Fruit fly (Drosophila melanogaster) whole organism, wandering third instar larva: ENCODE results near the gene CG12010.
A peak's percentile ranks its signal among the peaks of the same experiment; 100 is the strongest.

ENCODE experiments used
- Abd-B ChIP-seq: fragments of >200 bp; optimal IDR thresholded peaks from 2 replicates; lab custom pipeline; 2017; ENCODE audit warnings: missing biosample characterization, missing genetic modification characterization
- CG32264 ChIP-seq: fragments of 200-800 bp; sonication (Bioruptor generic); optimal IDR thresholded peaks from 2 replicates; lab custom pipeline; 2016; ENCODE audit warnings: missing biosample characterization, missing genetic modification characterization
- CG9705 ChIP-seq: fragments of 200-800 bp; sonication (Bioruptor generic); optimal IDR thresholded peaks from 2 replicates; lab custom pipeline; 2018; ENCODE audit warnings: missing biosample characterization, mild to moderate bottlenecking, missing genetic modification characterization
- CrebA ChIP-seq: fragments of 200-800 bp; sonication (Bioruptor generic); optimal IDR thresholded peaks from 2 replicates; lab custom pipeline; 2016; ENCODE audit warnings: missing biosample characterization, mild to moderate bottlenecking, missing genetic modification characterization, borderline replicate concordance
- Dfd ChIP-seq: fragments of >200 bp; optimal IDR thresholded peaks from 2 replicates; lab custom pipeline; 2017; ENCODE audit warnings: missing biosample characterization, missing genetic modification characterization
- Dif ChIP-seq: fragments of 200-275, 200-300 bp; sonication (Bioruptor generic); optimal IDR thresholded peaks from 2 replicates; lab custom pipeline; 2018; ENCODE audit warnings: missing biosample characterization, missing genetic modification characterization; ENCODE audit not compliant: partially characterized antibody
- GATAd ChIP-seq: sonication (Bioruptor generic); optimal IDR thresholded peaks from 2 replicates; lab custom pipeline; 2016; ENCODE audit warnings: missing biosample characterization, missing genetic modification characterization
- HLH106 ChIP-seq: fragments of 200-800 bp; optimal IDR thresholded peaks from 3 replicates; lab custom pipeline; 2019; ENCODE audit warnings: missing biosample characterization, mild to moderate bottlenecking, missing genetic modification characterization, moderate library complexity
- Hnf4 ChIP-seq: fragments of 200-800 bp; sonication (Bioruptor generic); optimal IDR thresholded peaks from 2 replicates; lab custom pipeline; 2016; ENCODE audit warnings: missing biosample characterization, mild to moderate bottlenecking, missing genetic modification characterization
- Hr78 ChIP-seq: fragments of >200 bp; optimal IDR thresholded peaks from 2 replicates; lab custom pipeline; 2017; ENCODE audit warnings: missing biosample characterization, missing genetic modification characterization
- Hr83 ChIP-seq: fragments of 200-300 bp; sonication (Bioruptor generic); optimal IDR thresholded peaks from 2 replicates; lab custom pipeline; 2016; ENCODE audit warnings: missing biosample characterization, mild to moderate bottlenecking, missing genetic modification characterization, moderate library complexity; ENCODE audit not compliant: poor library complexity, severe bottlenecking
- Jra ChIP-seq: sonication (Bioruptor generic); optimal IDR thresholded peaks from 2 replicates; lab custom pipeline; 2016; ENCODE audit warnings: missing biosample characterization, missing genetic modification characterization
- Mio ChIP-seq: sonication (Bioruptor generic); optimal IDR thresholded peaks from 2 replicates; lab custom pipeline; 2016; ENCODE audit warnings: missing biosample characterization, missing genetic modification characterization
- Myc ChIP-seq: fragments of >200 bp; optimal IDR thresholded peaks from 2 replicates; lab custom pipeline; 2017
- N ChIP-seq: fragments of >200 bp; optimal IDR thresholded peaks from 2 replicates; lab custom pipeline; 2018; ENCODE audit warnings: missing biosample characterization, missing external identifiers, missing genetic modification characterization
- OdsH ChIP-seq: fragments of 200-800 bp; sonication (Bioruptor generic); optimal IDR thresholded peaks from 2 replicates; lab custom pipeline; 2016; ENCODE audit warnings: missing biosample characterization, mild to moderate bottlenecking, missing genetic modification characterization
- Rel ChIP-seq, 2 experiments: fragments of 200-800 bp; sonication (Bioruptor generic) in 1 of 2; optimal IDR thresholded peaks; 2 replicates in 1 of 2; 3 replicates in 1 of 2; lab custom pipeline; 2016 to 2019; ENCODE audit warnings: mild to moderate bottlenecking in 2 of 2, missing biosample characterization in 2 of 2, missing genetic modification characterization in 2 of 2, moderate library complexity in 1 of 2
- Sp1 ChIP-seq: fragments of 200-800 bp; sonication (Bioruptor generic); optimal IDR thresholded peaks from 3 replicates; lab custom pipeline; 2019; ENCODE audit warnings: missing biosample characterization, mild to moderate bottlenecking, missing genetic modification characterization, moderate library complexity
- Vsx2 ChIP-seq: fragments of 200-300, 225-300 bp; sonication (Bioruptor generic); optimal IDR thresholded peaks from 2 replicates; lab custom pipeline; 2018; ENCODE audit warnings: missing biosample characterization, missing genetic modification characterization; ENCODE audit not compliant: partially characterized antibody
- br ChIP-seq: fragments of 200-800 bp; sonication (Bioruptor generic); optimal IDR thresholded peaks from 2 replicates; lab custom pipeline; 2016; ENCODE audit warnings: missing biosample characterization, missing genetic modification characterization
- brk ChIP-seq: fragments of 200-800 bp; sonication (Bioruptor generic); optimal IDR thresholded peaks from 2 replicates; lab custom pipeline; 2016; ENCODE audit warnings: missing biosample characterization, mild to moderate bottlenecking, missing genetic modification characterization
- dl ChIP-seq, 2 experiments: fragments of 175-275, 200-275 bp in 1 of 2; fragments of 200-275 bp in 1 of 2; sonication (Bioruptor generic); optimal IDR thresholded peaks; lab custom pipeline; 2018; ENCODE audit warnings: mild to moderate bottlenecking in 2 of 2, missing biosample characterization in 2 of 2, missing genetic modification characterization in 2 of 2, moderate library complexity in 2 of 2; ENCODE audit not compliant: partially characterized antibody in 2 of 2, insufficient read depth in 1 of 2
- dmrt93B ChIP-seq: fragments of 200-800 bp; sonication (Bioruptor generic); optimal IDR thresholded peaks from 2 replicates; lab custom pipeline; 2018; ENCODE audit warnings: missing biosample characterization, mild to moderate bottlenecking, missing genetic modification characterization
- dsf ChIP-seq: sonication (Bioruptor generic); optimal IDR thresholded peaks from 2 replicates; lab custom pipeline; 2016; ENCODE audit warnings: missing biosample characterization, missing genetic modification characterization, borderline replicate concordance
- ey ChIP-seq: fragments of 200-800 bp; sonication (Bioruptor generic); optimal IDR thresholded peaks from 2 replicates; lab custom pipeline; 2016; ENCODE audit warnings: missing biosample characterization, missing genetic modification characterization
- foxo ChIP-seq, 2 experiments: fragments of 200-800 bp; sonication (Bioruptor generic); optimal IDR thresholded peaks; 2 replicates in 1 of 2; 3 replicates in 1 of 2; lab custom pipeline; 2016 to 2017; ENCODE audit warnings: missing biosample characterization in 2 of 2, missing genetic modification characterization in 2 of 2
- fru ChIP-seq: fragments of 200-800 bp; sonication (Bioruptor generic); optimal IDR thresholded peaks from 3 replicates; lab custom pipeline; 2016; ENCODE audit warnings: missing biosample characterization, mild to moderate bottlenecking, missing genetic modification characterization
- h ChIP-seq: fragments of 200-800 bp; sonication (Bioruptor generic); optimal IDR thresholded peaks from 3 replicates; lab custom pipeline; 2016; ENCODE audit warnings: missing biosample characterization, mild to moderate bottlenecking, missing genetic modification characterization
- jim ChIP-seq: fragments of 175-275, 200-325 bp; sonication (Bioruptor generic); optimal IDR thresholded peaks from 2 replicates; lab custom pipeline; 2016; ENCODE audit warnings: missing biosample characterization, mild to moderate bottlenecking, missing genetic modification characterization
- lola ChIP-seq: fragments of >200 bp; optimal IDR thresholded peaks from 2 replicates; lab custom pipeline; 2017; ENCODE audit warnings: missing biosample characterization, missing genetic modification characterization
- pan ChIP-seq: fragments of >200 bp; optimal IDR thresholded peaks from 2 replicates; lab custom pipeline; 2017
- psq ChIP-seq: fragments of 200-800 bp; sonication (Bioruptor generic); optimal IDR thresholded peaks from 3 replicates; lab custom pipeline; 2017; ENCODE audit warnings: missing biosample characterization, mild to moderate bottlenecking, missing genetic modification characterization, moderate library complexity
- rgr ChIP-seq: fragments of 200-800 bp; sonication (Bioruptor generic); optimal IDR thresholded peaks from 3 replicates; lab custom pipeline; 2016; ENCODE audit warnings: missing biosample characterization, mild to moderate bottlenecking, missing genetic modification characterization
- sage ChIP-seq: fragments of 200-800 bp; sonication (Bioruptor generic); optimal IDR thresholded peaks from 2 replicates; lab custom pipeline; 2016; ENCODE audit warnings: missing biosample characterization, mild to moderate bottlenecking, missing genetic modification characterization
- sv ChIP-seq: fragments of 200-800 bp; sonication (Bioruptor generic); optimal IDR thresholded peaks from 3 replicates; lab custom pipeline; 2016; ENCODE audit warnings: missing biosample characterization, missing genetic modification characterization
- tai ChIP-seq: sonication (Bioruptor generic); optimal IDR thresholded peaks from 2 replicates; lab custom pipeline; 2016; ENCODE audit warnings: missing biosample characterization, missing genetic modification characterization
- usp ChIP-seq: fragments of >200 bp; optimal IDR thresholded peaks from 2 replicates; lab custom pipeline; 2017; ENCODE audit warnings: missing biosample characterization, missing genetic modification characterization
- woc ChIP-seq: sonication (Bioruptor generic); optimal IDR thresholded peaks from 2 replicates; lab custom pipeline; 2016; ENCODE audit warnings: missing biosample characterization, mild to moderate bottlenecking, missing genetic modification characterization

The CG12010 gene

dm6 chr3L:3373994-3374623 is at the start of gene CG12010, which contains the start of gene Ythdc1:
TSS of gene CG12010 (plus strand) at chr3L:3374282.
TSS of gene Ythdc1 (minus strand) at chr3L:3374170.
- TF ChIP-seq rgr (GFP tag; lab: Kevin White, UChicago) (no peak), Myc (lab: Kevin White, UChicago) (peak; percentile 78), Rel (GFP tag; optimal IDR thresholded peaks at IDR 0.05; lab: Kevin White, UChicago) (no peak), Rel (tag; optimal IDR thresholded peaks at IDR 0.05; lab: Kevin White, UChicago) (peak; percentile 31)

- TF ChIP-seq foxo (GFP tag; optimal IDR thresholded peaks at IDR 0.05; lab: Kevin White, UChicago) (no peak), dl (GFP tag; optimal IDR thresholded peaks at IDR 0.05; lab: Kevin White, UChicago; ENCODE audit: insufficient read depth in 1 of 2, partially characterized antibody in 2 of 2) (no peak), Sp1 (GFP tag; lab: Kevin White, UChicago) (no peak), Dif (GFP tag; lab: Kevin White, UChicago) (no peak), Myc (lab: Kevin White, UChicago) (no peak), N (GFP tag; lab: Kevin White, UChicago) (no peak), woc (no peak), Vsx2 (GFP tag; lab: Kevin White, UChicago) (no peak), brk (GFP tag; lab: Kevin White, UChicago) (no peak), br (no peak), Jra (GFP tag; lab: Kevin White, UChicago) (no peak), lola (no peak), Hnf4 (no peak), CrebA (GFP tag; lab: Kevin White, UChicago) (no peak), HLH106 (tag; lab: Kevin White, UChicago) (no peak), CG9705 (GFP tag; lab: Kevin White, UChicago) (no peak)
Observed at dm6 chr3L:3325597-3325924, 48.5 kb upstream of the CG12010 start.

- TF ChIP-seq Hnf4 (peak; percentile 78), woc (no peak), Hr78 (GFP tag; lab: Kevin White, UChicago) (no peak), HLH106 (tag; lab: Kevin White, UChicago) (peak; percentile 59), fru (GFP tag; lab: Kevin White, UChicago) (peak; percentile 35), CrebA (GFP tag; lab: Kevin White, UChicago) (no peak), usp (GFP tag; lab: Kevin White, UChicago) (no peak), Abd-B (no peak), dsf (GFP tag; lab: Kevin White, UChicago) (no peak), Sp1 (GFP tag; lab: Kevin White, UChicago) (peak; percentile 47), OdsH (no peak), Jra (GFP tag; lab: Kevin White, UChicago) (no peak), N (GFP tag; lab: Kevin White, UChicago) (no peak), lola (no peak), Dif (GFP tag; lab: Kevin White, UChicago) (no peak), sage (GFP tag; lab: Kevin White, UChicago) (no peak), brk (GFP tag; lab: Kevin White, UChicago) (no peak), GATAd (GFP tag; lab: Kevin White, UChicago) (no peak), dmrt93B (GFP tag; lab: Kevin White, UChicago) (no peak), ey (GFP tag; lab: Kevin White, UChicago) (peak; percentile 57), foxo (GFP tag; optimal IDR thresholded peaks at IDR 0.05; lab: Kevin White, UChicago) (peak in 1 of 2 experiments; percentile 68), Hr83 (GFP tag; lab: Kevin White, UChicago) (peak; percentile 73), br (peak; percentile 32), tai (no peak), dl (GFP tag; optimal IDR thresholded peaks at IDR 0.05; lab: Kevin White, UChicago; ENCODE audit: insufficient read depth in 1 of 2, partially characterized antibody in 2 of 2) (no peak), psq (GFP tag; lab: Kevin White, UChicago) (peak; percentile 37), Rel (GFP tag; optimal IDR thresholded peaks at IDR 0.05; lab: Kevin White, UChicago) (no peak), Rel (tag; optimal IDR thresholded peaks at IDR 0.05; lab: Kevin White, UChicago) (peak; percentile 70), h (GFP tag; lab: Kevin White, UChicago) (peak; percentile 66), Myc (lab: Kevin White, UChicago) (peak; percentile 76), jim (no peak), sv (GFP tag; lab: Kevin White, UChicago) (peak; percentile 25), pan (lab: Kevin White, UChicago) (no peak), Mio (GFP tag; lab: Kevin White, UChicago) (no peak), CG9705 (GFP tag; lab: Kevin White, UChicago) (peak; percentile 56), Dfd (no peak), Vsx2 (GFP tag; lab: Kevin White, UChicago) (no peak), rgr (GFP tag; lab: Kevin White, UChicago) (peak; percentile 43), CG32264 (GFP tag; lab: Kevin White, UChicago) (no peak)
Observed at dm6 chr3L:3325925-3326903, 47.9 kb upstream of the CG12010 start, which contains the start of gene Gtpx. TSS of gene Gtpx (plus strand) at chr3L:3326265.
